Fruit fly (Drosophila melanogaster) whole organism: ENCODE results near the gene Oct-TyrR.

Experiments used
- Dll ChIP-seq: fragments of >200 bp; optimal IDR thresholded peaks from 2 replicates; lab custom pipeline; 2017
- pan ChIP-seq: fragments of >200 bp; optimal IDR thresholded peaks from 2 replicates; lab custom pipeline; 2017

dm6 chr3L:22071687-22072394 lies 37.0 kb downstream of the Oct-TyrR start, which contains the start of gene CG7139:
- TF ChIP-seq pan (lab: Kevin White, UChicago) (no peak), Dll (lab: Kevin White, UChicago) (no peak)
